Fruit fly (Drosophila melanogaster) S2 (cell line): ENCODE measurements around the gene CG33191.

Experiments used
- CG8478 ChIP-seq: fragments of >200 bp; optimal IDR thresholded peaks from 2 replicates; lab custom pipeline; 2018
- CTCF ChIP-seq, 2 experiments: fragments of >200 bp; optimal IDR thresholded peaks; 2 replicates each; lab custom pipeline; 2018

dm6 chr3R:8810397-8811184, 30.9 kb upstream of the CG33191 start:
- TF ChIP-seq CG8478 (lab: Kevin White, UChicago), result no peak
- no peak for TF ChIP-seq CTCF (optimal IDR thresholded peaks at IDR 0.05; lab: Kevin White, UChicago)
